Fruit fly (Drosophila melanogaster) whole organism, embryonic: ENCODE results near the gene Schip1.

Source experiments
- CG10147 ChIP-seq: fragments of 200-800 bp; sonication (Bioruptor generic); optimal IDR thresholded peaks from 2 replicates; lab custom pipeline; 2019; ENCODE audit warnings: missing biosample characterization, mild to moderate bottlenecking, missing genetic modification characterization, moderate library complexity
- CG10654 ChIP-seq: fragments of 200-800 bp; sonication (Bioruptor generic); optimal IDR thresholded peaks from 2 replicates; lab custom pipeline; 2016; ENCODE audit warnings: missing biosample characterization, missing genetic modification characterization
- CG11560 ChIP-seq: fragments of 200-800 bp; sonication (Bioruptor generic); IDR thresholded peaks from 3 replicates; pipeline ENCODE4 v1.3.6; 2022; ENCODE audit warnings: missing biosample characterization, missing genetic modification characterization
- CG12155 ChIP-seq: fragments of 200-800 bp; sonication (Bioruptor generic); optimal IDR thresholded peaks from 3 replicates; lab custom pipeline; 2016; ENCODE audit warnings: missing biosample characterization, missing genetic modification characterization
- CG14441 ChIP-seq: fragments of 200-800 bp; sonication (Bioruptor generic); IDR thresholded peaks from 2 replicates; pipeline ENCODE4 v1.3.6; 2022; ENCODE audit warnings: missing biosample characterization, missing genetic modification characterization
- CG14667 ChIP-seq: fragments of 200-800 bp; sonication (Bioruptor generic); IDR thresholded peaks from 2 replicates; pipeline ENCODE4 v1.3.6; 2022; ENCODE audit warnings: missing biosample characterization, missing genetic modification characterization
- CG17328 ChIP-seq: fragments of 200-800 bp; sonication (Bioruptor generic); IDR thresholded peaks from 2 replicates; pipeline ENCODE4 v1.3.6; 2022; ENCODE audit warnings: missing biosample characterization, missing genetic modification characterization
- CG17568 ChIP-seq: fragments of 200-800 bp; sonication (Bioruptor generic); optimal IDR thresholded peaks from 2 replicates; lab custom pipeline; 2018; ENCODE audit warnings: missing biosample characterization, mild to moderate bottlenecking, missing genetic modification characterization, moderate library complexity
- CG17829 ChIP-seq: fragments of 200-800 bp; optimal IDR thresholded peaks from 2 replicates; lab custom pipeline; 2019; ENCODE audit warnings: missing biosample characterization, mild to moderate bottlenecking, missing genetic modification characterization, moderate library complexity
- CG17912 ChIP-seq: fragments of 200-800 bp; sonication (Bioruptor generic); optimal IDR thresholded peaks from 2 replicates; lab custom pipeline; 2018; ENCODE audit warnings: missing biosample characterization, mild to moderate bottlenecking, missing genetic modification characterization
- CG2120 ChIP-seq: fragments of 200-800 bp; sonication (Bioruptor generic); optimal IDR thresholded peaks from 3 replicates; lab custom pipeline; 2016; ENCODE audit warnings: missing biosample characterization, missing genetic modification characterization
- CG2199 ChIP-seq: fragments of 200-800 bp; sonication (Bioruptor generic); IDR thresholded peaks from 3 replicates; pipeline ENCODE4 v1.3.6; 2022; ENCODE audit warnings: missing biosample characterization, missing genetic modification characterization
- CG3065 ChIP-seq: fragments of 200-800 bp; sonication (Bioruptor generic); optimal IDR thresholded peaks from 2 replicates; lab custom pipeline; 2016; ENCODE audit warnings: missing biosample characterization, missing genetic modification characterization
- CG3281 ChIP-seq: fragments of 200-800 bp; sonication (Bioruptor generic); optimal IDR thresholded peaks from 3 replicates; lab custom pipeline; 2017; ENCODE audit warnings: missing biosample characterization, mild to moderate bottlenecking, missing genetic modification characterization
- CG4424 ChIP-seq: fragments of 200-800 bp; sonication (Bioruptor generic); optimal IDR thresholded peaks from 3 replicates; lab custom pipeline; 2016; ENCODE audit warnings: missing biosample characterization, missing genetic modification characterization
- CG4617 ChIP-seq: fragments of 200-800 bp; sonication (Bioruptor generic); optimal IDR thresholded peaks from 3 replicates; lab custom pipeline; 2016; ENCODE audit warnings: missing biosample characterization, missing genetic modification characterization, borderline replicate concordance
- CG5245 ChIP-seq: fragments of 200-800 bp; sonication (Bioruptor generic); optimal IDR thresholded peaks from 3 replicates; lab custom pipeline; 2016; ENCODE audit warnings: missing biosample characterization, missing genetic modification characterization
- CG6765 ChIP-seq: fragments of 200-800 bp; sonication (Bioruptor generic); optimal IDR thresholded peaks from 3 replicates; lab custom pipeline; 2017; ENCODE audit warnings: missing biosample characterization, mild to moderate bottlenecking, missing genetic modification characterization
- CG8290 ChIP-seq, 3 experiments: fragments of 200-800 bp; sonication (Bioruptor generic); optimal IDR thresholded peaks; 2 replicates each; lab custom pipeline; 2016 to 2019; ENCODE audit warnings: missing biosample characterization in 3 of 3, missing genetic modification characterization in 3 of 3, mild to moderate bottlenecking in 2 of 3, moderate library complexity in 1 of 3
- CG9215 ChIP-seq: fragments of 200-800 bp; sonication (Bioruptor generic); IDR thresholded peaks from 2 replicates; pipeline ENCODE4 v1.3.6; 2022; ENCODE audit warnings: missing biosample characterization, missing genetic modification characterization
- CG9817 ChIP-seq: fragments of 200-800 bp; sonication (Bioruptor generic); optimal IDR thresholded peaks from 2 replicates; lab custom pipeline; 2018; ENCODE audit warnings: missing biosample characterization, mild to moderate bottlenecking, missing genetic modification characterization, moderate library complexity
- Dad ChIP-seq: fragments of 200-800 bp; sonication (Bioruptor generic); optimal IDR thresholded peaks from 3 replicates; lab custom pipeline; 2016; ENCODE audit warnings: missing biosample characterization, missing genetic modification characterization
- Dip3 ChIP-seq: fragments of 200-800 bp; sonication (Bioruptor generic); optimal IDR thresholded peaks from 3 replicates; lab custom pipeline; 2016; ENCODE audit warnings: missing biosample characterization, missing genetic modification characterization
- Doc3 ChIP-seq: fragments of 200-800 bp; sonication (Bioruptor generic); IDR thresholded peaks from 3 replicates; pipeline ENCODE4 v1.3.6; 2022; ENCODE audit warnings: missing biosample characterization, missing genetic modification characterization; ENCODE audit not compliant: partially characterized antibody
- Ets97D ChIP-seq: fragments of 200-800 bp; sonication (Bioruptor generic); optimal IDR thresholded peaks from 3 replicates; lab custom pipeline; 2016; ENCODE audit warnings: missing biosample characterization, missing genetic modification characterization
- Fer3 ChIP-seq: fragments of 200-800 bp; sonication (Bioruptor generic); optimal IDR thresholded peaks from 2 replicates; lab custom pipeline; 2018; ENCODE audit warnings: missing biosample characterization, mild to moderate bottlenecking, missing genetic modification characterization, moderate library complexity
- HmgZ ChIP-seq: fragments of 200-800 bp; sonication (Bioruptor generic); optimal IDR thresholded peaks from 2 replicates; lab custom pipeline; 2018; ENCODE audit warnings: missing biosample characterization, mild to moderate bottlenecking, missing genetic modification characterization
- Hr3 ChIP-seq: fragments of 200-800 bp; sonication (Bioruptor generic); optimal IDR thresholded peaks from 3 replicates; lab custom pipeline; 2016; ENCODE audit warnings: missing biosample characterization, missing genetic modification characterization
- MESR4 ChIP-seq: fragments of 200-800 bp; sonication (Bioruptor generic); optimal IDR thresholded peaks from 2 replicates; lab custom pipeline; 2018; ENCODE audit warnings: missing biosample characterization, mild to moderate bottlenecking, missing genetic modification characterization, moderate library complexity
- Optix ChIP-seq: fragments of 200-800 bp; sonication (Bioruptor generic); IDR thresholded peaks from 3 replicates; pipeline ENCODE4 v1.3.6; 2022; ENCODE audit warnings: missing biosample characterization, missing genetic modification characterization
- Rfx ChIP-seq: fragments of 200-800 bp; sonication (Bioruptor generic); IDR thresholded peaks from 2 replicates; pipeline ENCODE4 v1.3.6; 2022; ENCODE audit warnings: missing biosample characterization, missing genetic modification characterization
- Sry-δ ChIP-seq: fragments of 200-800 bp; sonication (Bioruptor generic); optimal IDR thresholded peaks from 2 replicates; lab custom pipeline; 2016; ENCODE audit warnings: missing biosample characterization, missing genetic modification characterization
- Trl ChIP-seq, 3 experiments: fragments of >200 bp in 2 of 3; fragments of 200-800 bp in 1 of 3; sonication (Bioruptor generic) in 1 of 3; optimal IDR thresholded peaks; 2 replicates in 1 of 3; 3 replicates in 2 of 3; lab custom pipeline; 2016 to 2017; ENCODE audit warnings: missing biosample characterization in 1 of 3, missing genetic modification characterization in 1 of 3
- Xbp1 ChIP-seq: fragments of 200-800 bp; sonication (Bioruptor generic); optimal IDR thresholded peaks from 3 replicates; lab custom pipeline; 2016; ENCODE audit warnings: missing biosample characterization, mild to moderate bottlenecking, missing genetic modification characterization
- bbx ChIP-seq: fragments of 200-800 bp; sonication (Bioruptor generic); IDR thresholded peaks from 2 replicates; pipeline ENCODE4 v1.3.6; 2022; ENCODE audit warnings: missing biosample characterization, missing genetic modification characterization; ENCODE audit not compliant: partially characterized antibody
- bsh ChIP-seq, 2 experiments: fragments of 200-800 bp; sonication (Bioruptor generic); optimal IDR thresholded peaks; 2 replicates each; lab custom pipeline; 2017 to 2018; ENCODE audit warnings: mild to moderate bottlenecking in 2 of 2, missing biosample characterization in 2 of 2, missing genetic modification characterization in 2 of 2, moderate library complexity in 1 of 2
- cwo ChIP-seq: fragments of 200-800 bp; sonication (Bioruptor generic); optimal IDR thresholded peaks from 3 replicates; lab custom pipeline; 2017; ENCODE audit warnings: missing biosample characterization, missing genetic modification characterization, mild to moderate bottlenecking, moderate library complexity, missing genetic modification reagents
- dati ChIP-seq: fragments of 200-800 bp; sonication (Bioruptor generic); IDR thresholded peaks from 2 replicates; pipeline ENCODE4 v1.3.6; 2022; ENCODE audit warnings: missing biosample characterization, missing genetic modification characterization
- dysf ChIP-seq: fragments of 200-800 bp; sonication (Bioruptor generic); IDR thresholded peaks from 3 replicates; pipeline ENCODE4 v1.3.6; 2022; ENCODE audit warnings: missing biosample characterization, missing genetic modification characterization
- gem ChIP-seq: fragments of 200-800 bp; sonication (Bioruptor generic); optimal IDR thresholded peaks from 2 replicates; lab custom pipeline; 2019; ENCODE audit warnings: missing biosample characterization, mild to moderate bottlenecking, missing genetic modification characterization, moderate library complexity
- grn ChIP-seq: fragments of 200-800 bp; sonication (Bioruptor generic); optimal IDR thresholded peaks from 3 replicates; lab custom pipeline; 2017; ENCODE audit warnings: missing biosample characterization, missing genetic modification characterization
- ind ChIP-seq: fragments of 200-800 bp; sonication (Bioruptor generic); optimal IDR thresholded peaks from 3 replicates; lab custom pipeline; 2016; ENCODE audit warnings: missing biosample characterization, missing genetic modification characterization
- kay ChIP-seq: fragments of 200-800 bp; sonication (Bioruptor generic); optimal IDR thresholded peaks from 2 replicates; lab custom pipeline; 2016; ENCODE audit warnings: missing biosample characterization, missing genetic modification characterization
- maf-S ChIP-seq: fragments of 200-800 bp; sonication (Bioruptor generic); optimal IDR thresholded peaks from 2 replicates; lab custom pipeline; 2016; ENCODE audit warnings: missing biosample characterization, missing genetic modification characterization
- nau ChIP-seq: fragments of 200-800 bp; sonication (Bioruptor generic); optimal IDR thresholded peaks from 3 replicates; lab custom pipeline; 2017; ENCODE audit warnings: missing biosample characterization, mild to moderate bottlenecking, missing genetic modification characterization, missing genetic modification reagents
- org-1 ChIP-seq: fragments of 200-800 bp; sonication (Bioruptor generic); optimal IDR thresholded peaks from 2 replicates; lab custom pipeline; 2017; ENCODE audit warnings: missing biosample characterization, missing genetic modification characterization
- pfk ChIP-seq: fragments of 200-800 bp; sonication (Bioruptor generic); optimal IDR thresholded peaks from 2 replicates; lab custom pipeline; 2018; ENCODE audit warnings: missing biosample characterization, mild to moderate bottlenecking, missing genetic modification characterization, moderate library complexity
- seq ChIP-seq: fragments of 200-800 bp; sonication (Bioruptor generic); IDR thresholded peaks from 2 replicates; pipeline ENCODE4 v1.3.6; 2022; ENCODE audit warnings: missing biosample characterization, missing genetic modification characterization
- tio ChIP-seq: fragments of 200-800 bp; sonication (Bioruptor generic); optimal IDR thresholded peaks from 2 replicates; lab custom pipeline; 2017; ENCODE audit warnings: missing biosample characterization, missing genetic modification characterization, inconsistent platforms
- tna ChIP-seq: fragments of 200-800 bp; sonication (Bioruptor generic); IDR thresholded peaks from 2 replicates; pipeline ENCODE4 v1.3.6; 2022; ENCODE audit warnings: missing biosample characterization, missing genetic modification characterization; ENCODE audit not compliant: partially characterized antibody

Schip1 gene

dm6 chr2L:10356508-10356907, 25.6 kb upstream of the Schip1 start, which contains the start of the genes CtsL4 and ClpP (continued):
- TF ChIP-seq bsh (GFP tag; optimal IDR thresholded peaks at IDR 0.05; lab: Kevin White, UChicago): peak in 1 of 2 experiments; percentile 33
- no peak for TF ChIP-seq bbx
- no peak for TF ChIP-seq Doc3 (GFP tag; lab: Robert Waterston, UW)
- peak; percentile 85 for TF ChIP-seq CG14667 (GFP tag; lab: Robert Waterston, UW)
- TF ChIP-seq MESR4: no peak
- no peak for TF ChIP-seq nau (GFP tag; lab: Kevin White, UChicago)
- TF ChIP-seq CG17328 (GFP tag; lab: Robert Waterston, UW): 0 out of 2 replicates have a peak, but pooled peaks have one; percentile 27
- peak; percentile 72 for TF ChIP-seq HmgZ (tag; lab: Kevin White, UChicago)
- TF ChIP-seq CG6765 (GFP tag; lab: Kevin White, UChicago): no peak
- peak; percentile 64 for TF ChIP-seq CG2120 (GFP tag; lab: Kevin White, UChicago)
- peak; percentile 35 for TF ChIP-seq CG4424 (GFP tag; lab: Kevin White, UChicago)
- no peak for TF ChIP-seq CG3065 (GFP tag; lab: Kevin White, UChicago)
- TF ChIP-seq Xbp1 (GFP tag; lab: Kevin White, UChicago): peak; percentile 71
- no peak for TF ChIP-seq CG14441 (GFP tag; lab: Robert Waterston, UW)
- TF ChIP-seq Fer3: peak; percentile 26
- TF ChIP-seq CG4617 (GFP tag; lab: Kevin White, UChicago): peak; percentile 76
- TF ChIP-seq gem (tag; lab: Kevin White, UChicago): no peak
- peak; percentile 3 for TF ChIP-seq maf-S
- TF ChIP-seq CG12155 (GFP tag; lab: Kevin White, UChicago): peak; percentile 32
- TF ChIP-seq Optix (GFP tag; lab: Robert Waterston, UW): peak; percentile 28; the same call in 1 of the 3 replicates
- TF ChIP-seq tna: no peak
- TF ChIP-seq seq (GFP tag; lab: Robert Waterston, UW): no peak
- TF ChIP-seq CG9817 (tag; lab: Kevin White, UChicago): peak; percentile 34
- peak; percentile 66 for TF ChIP-seq CG17829 (tag; lab: Kevin White, UChicago)
- TF ChIP-seq CG8290 (GFP tag; optimal IDR thresholded peaks at IDR 0.05; lab: Kevin White, UChicago): peak; percentile 78
- peak in 1 of 2 experiments; percentile 14 for TF ChIP-seq CG8290 (tag; optimal IDR thresholded peaks at IDR 0.05; lab: Kevin White, UChicago)
- peak; percentile 49 for TF ChIP-seq ind
- no peak for TF ChIP-seq CG9215 (GFP tag; lab: Robert Waterston, UW)
- TF ChIP-seq dati (GFP tag; lab: Robert Waterston, UW): no peak
- no peak for TF ChIP-seq cwo
- peak; percentile 13 for TF ChIP-seq kay (GFP tag; lab: Kevin White, UChicago)
- TF ChIP-seq pfk (GFP tag; lab: Kevin White, UChicago): peak; percentile 97
- peak; percentile 51 for TF ChIP-seq Hr3
- TF ChIP-seq grn (GFP tag; lab: Kevin White, UChicago): no peak
- peak; percentile 5 for TF ChIP-seq CG5245 (GFP tag; lab: Kevin White, UChicago)
- no peak for TF ChIP-seq Trl (optimal IDR thresholded peaks at IDR 0.05; lab: Kevin White, UChicago)
- peak; percentile 8 for TF ChIP-seq Trl (GFP tag; optimal IDR thresholded peaks at IDR 0.05; lab: Kevin White, UChicago)
- no peak for TF ChIP-seq CG17568 (GFP tag; lab: Kevin White, UChicago)
- peak; percentile 55; the same call in 1 of the 3 replicates for TF ChIP-seq CG2199
- peak; percentile 43 for TF ChIP-seq Ets97D (GFP tag; lab: Kevin White, UChicago)
- TF ChIP-seq CG11560 (tag; lab: Robert Waterston, UW): no peak
- TF ChIP-seq org-1 (GFP tag; lab: Kevin White, UChicago): no peak
- no peak; the same call in 1 of the 2 replicates for TF ChIP-seq Rfx (GFP tag; lab: Robert Waterston, UW)
- TF ChIP-seq CG3281 (GFP tag; lab: Kevin White, UChicago): peak; percentile 4
- peak; percentile 50; the same call in 2 of the 3 replicates for TF ChIP-seq dysf (GFP tag; lab: Robert Waterston, UW)
- peak; percentile 43 for TF ChIP-seq Sry-δ (GFP tag; lab: Kevin White, UChicago)
- peak; percentile 50 for TF ChIP-seq Dip3 (GFP tag; lab: Kevin White, UChicago)
- TF ChIP-seq CG10147 (GFP tag; lab: Kevin White, UChicago): no peak
- peak; percentile 23 for TF ChIP-seq CG17912
- no peak for TF ChIP-seq tio
- TF ChIP-seq CG10654 (GFP tag; lab: Kevin White, UChicago): peak; percentile 4
- TF ChIP-seq Dad (GFP tag; lab: Kevin White, UChicago): no peak
